Worm (Caenorhabditis elegans) whole organism, L3 larva: ENCODE results near the gene T05G5.1.

Experiments used
- R02D3.7 ChIP-seq: fragments of 150-350 bp; optimal IDR thresholded peaks from 2 replicates; lab custom pipeline; 2014; ENCODE audit warnings: missing biosample characterization, missing genetic modification characterization
- ZK546.5 ChIP-seq: sonication (generic microtip); optimal IDR thresholded peaks from 2 replicates; lab custom pipeline; 2017; ENCODE audit warnings: missing biosample characterization, missing genetic modification characterization
- aly-2 ChIP-seq: fragments of 150-350 bp; optimal IDR thresholded peaks from 2 replicates; lab custom pipeline; 2014; ENCODE audit warnings: missing biosample characterization, missing genetic modification characterization
- ama-1 ChIP-seq: fragments of 150-350 bp; optimal IDR thresholded peaks from 2 replicates; lab custom pipeline; 2018
- ceh-28 ChIP-seq: fragments of 150-350 bp; optimal IDR thresholded peaks from 2 replicates; lab custom pipeline; 2014; ENCODE audit warnings: missing biosample characterization, missing genetic modification reagents, missing genetic modification characterization
- ceh-82 ChIP-seq: fragments of 150-350 bp; optimal IDR thresholded peaks from 2 replicates; lab custom pipeline; 2014; ENCODE audit warnings: missing biosample characterization, missing genetic modification characterization
- ceh-9 ChIP-seq: sonication (generic microtip); optimal IDR thresholded peaks from 2 replicates; lab custom pipeline; 2018; ENCODE audit warnings: missing biosample characterization, missing genetic modification characterization
- daf-12 ChIP-seq: fragments of 150-350 bp; optimal IDR thresholded peaks from 2 replicates; lab custom pipeline; 2014; ENCODE audit warnings: missing biosample characterization, missing genetic modification reagents, missing genetic modification characterization
- egl-5 ChIP-seq: fragments of 150-350 bp; optimal IDR thresholded peaks from 2 replicates; lab custom pipeline; 2017; ENCODE audit warnings: missing biosample characterization, missing genetic modification reagents, missing genetic modification characterization, inconsistent platforms
- elt-1 ChIP-seq: fragments of 150-350 bp; optimal IDR thresholded peaks from 2 replicates; lab custom pipeline; 2014; ENCODE audit warnings: missing biosample characterization, missing genetic modification characterization
- elt-2 ChIP-seq: sonication (generic microtip); optimal IDR thresholded peaks from 2 replicates; lab custom pipeline; 2016; ENCODE audit warnings: missing genetic modification reagents, mild to moderate bottlenecking, missing genetic modification characterization, missing compliant biosample characterization
- elt-3 ChIP-seq, 3 experiments: fragments of 150-350 bp in 1 of 3; sonication (generic microtip) in 2 of 3; optimal IDR thresholded peaks; 2 replicates in 2 of 3; 4 replicates in 1 of 3; lab custom pipeline; 2014 to 2017; ENCODE audit warnings: missing biosample characterization in 3 of 3, missing genetic modification characterization in 3 of 3
- eor-1 ChIP-seq, 2 experiments: fragments of 150-350 bp; optimal IDR thresholded peaks; 2 replicates each; lab custom pipeline; 2014 to 2018; ENCODE audit warnings: missing biosample characterization in 2 of 2, missing genetic modification characterization in 2 of 2
- fkh-10 ChIP-seq: sonication (generic microtip); optimal IDR thresholded peaks from 2 replicates; lab custom pipeline; 2017; ENCODE audit warnings: missing biosample characterization, missing genetic modification reagents, missing genetic modification characterization
- fkh-2 ChIP-seq: fragments of 150-350 bp; optimal IDR thresholded peaks from 2 replicates; lab custom pipeline; 2014; ENCODE audit warnings: missing biosample characterization, missing genetic modification reagents, missing genetic modification characterization
- hmg-11 ChIP-seq: sonication (generic microtip); optimal IDR thresholded peaks from 2 replicates; lab custom pipeline; 2016; ENCODE audit warnings: missing genetic modification characterization, missing compliant biosample characterization
- jun-1 ChIP-seq: fragments of 150-350 bp; optimal IDR thresholded peaks from 2 replicates; lab custom pipeline; 2014; ENCODE audit warnings: missing biosample characterization, missing genetic modification reagents, missing genetic modification characterization
- lin-15B ChIP-seq: fragments of 150-350 bp; optimal IDR thresholded peaks from 2 replicates; lab custom pipeline; 2014; ENCODE audit warnings: missing biosample characterization, missing genetic modification characterization
- lsy-12 ChIP-seq: sonication (generic microtip); optimal IDR thresholded peaks from 2 replicates; lab custom pipeline; 2016; ENCODE audit warnings: mild to moderate bottlenecking, missing genetic modification characterization, missing compliant biosample characterization
- mdl-1 ChIP-seq: fragments of 150-350 bp; optimal IDR thresholded peaks from 2 replicates; lab custom pipeline; 2014; ENCODE audit warnings: missing biosample characterization, missing genetic modification characterization
- mml-1 ChIP-seq: fragments of 150-350 bp; sonication (generic microtip); optimal IDR thresholded peaks from 3 replicates; lab custom pipeline; 2014; ENCODE audit warnings: missing biosample characterization, missing genetic modification characterization
- nfya-1 ChIP-seq: sonication (generic microtip); optimal IDR thresholded peaks from 2 replicates; lab custom pipeline; 2017; ENCODE audit warnings: missing genetic modification characterization, mild to moderate bottlenecking, missing compliant biosample characterization, antibody characterized with exemption, moderate library complexity; ENCODE audit not compliant: insufficient read depth
- nhr-12 ChIP-seq: fragments of 150-350 bp; optimal IDR thresholded peaks from 2 replicates; lab custom pipeline; 2014; ENCODE audit warnings: missing biosample characterization, missing genetic modification characterization
- nhr-23 ChIP-seq: fragments of 150-350 bp; optimal IDR thresholded peaks from 2 replicates; lab custom pipeline; 2014; ENCODE audit warnings: missing biosample characterization, missing genetic modification reagents, missing genetic modification characterization
- nhr-237 ChIP-seq: fragments of 150-350 bp; optimal IDR thresholded peaks from 2 replicates; lab custom pipeline; 2014; ENCODE audit warnings: missing biosample characterization, missing genetic modification characterization
- nhr-25 ChIP-seq: sonication (generic microtip); optimal IDR thresholded peaks from 2 replicates; lab custom pipeline; 2017; ENCODE audit warnings: missing biosample characterization, missing genetic modification characterization
- nhr-28 ChIP-seq: fragments of 150-350 bp; optimal IDR thresholded peaks from 2 replicates; lab custom pipeline; 2014; ENCODE audit warnings: missing biosample characterization, missing genetic modification characterization
- nhr-43 ChIP-seq: sonication (generic microtip); optimal IDR thresholded peaks from 2 replicates; lab custom pipeline; 2016; ENCODE audit warnings: mild to moderate bottlenecking, missing genetic modification characterization, missing compliant biosample characterization; ENCODE audit not compliant: poor library complexity, severe bottlenecking
- nhr-67 ChIP-seq: fragments of 150-350 bp; optimal IDR thresholded peaks from 2 replicates; lab custom pipeline; 2014; ENCODE audit warnings: missing biosample characterization, missing genetic modification characterization
- nhr-76 ChIP-seq: fragments of 150-350 bp; sonication (generic microtip); optimal IDR thresholded peaks from 5 replicates; lab custom pipeline; 2014; ENCODE audit warnings: missing biosample characterization, missing genetic modification characterization
- nhr-77 ChIP-seq: fragments of 150-350 bp; optimal IDR thresholded peaks from 2 replicates; lab custom pipeline; 2014; ENCODE audit warnings: missing biosample characterization, missing genetic modification characterization
- pha-4 ChIP-seq: fragments of 150-350 bp; optimal IDR thresholded peaks from 2 replicates; lab custom pipeline; 2014; ENCODE audit warnings: missing biosample characterization, missing genetic modification reagents, missing genetic modification characterization
- pqm-1 ChIP-seq: fragments of 150-350 bp; optimal IDR thresholded peaks from 2 replicates; lab custom pipeline; 2017; ENCODE audit warnings: missing biosample characterization, missing genetic modification characterization, inconsistent platforms
- skn-1 ChIP-seq: fragments of 150-350 bp; optimal IDR thresholded peaks from 2 replicates; lab custom pipeline; 2014; ENCODE audit warnings: missing biosample characterization, missing genetic modification characterization
- snpc-4 ChIP-seq: fragments of 150-350 bp; optimal IDR thresholded peaks from 2 replicates; lab custom pipeline; 2014; ENCODE audit warnings: missing biosample characterization, missing genetic modification characterization
- tbx-2 ChIP-seq: sonication (generic microtip); optimal IDR thresholded peaks from 2 replicates; lab custom pipeline; 2016; ENCODE audit warnings: mild to moderate bottlenecking, missing genetic modification characterization, missing compliant biosample characterization
- unc-39 ChIP-seq: sonication (generic microtip); optimal IDR thresholded peaks from 4 replicates; lab custom pipeline; 2017; ENCODE audit warnings: missing biosample characterization, missing genetic modification characterization
- zag-1 ChIP-seq: fragments of 150-350 bp; optimal IDR thresholded peaks from 2 replicates; lab custom pipeline; 2014; ENCODE audit warnings: missing biosample characterization, missing genetic modification characterization
- ztf-11 ChIP-seq: fragments of 150-350 bp; optimal IDR thresholded peaks from 2 replicates; lab custom pipeline; 2014; ENCODE audit warnings: missing biosample characterization, missing genetic modification characterization
- ztf-4 ChIP-seq: fragments of 150-350 bp; optimal IDR thresholded peaks from 2 replicates; lab custom pipeline; 2014; ENCODE audit warnings: missing biosample characterization, missing genetic modification characterization

T05G5.1 gene

ce11 chrIII:9783133-9783590 is 40.0 kb upstream of the T05G5.1 start (continued):
- no peak for TF ChIP-seq mdl-1 (tag; lab: Kevin White, UChicago)
- TF ChIP-seq R02D3.7, result no peak
- no peak for TF ChIP-seq snpc-4 (tag; lab: Kevin White, UChicago)
- TF ChIP-seq nhr-67 (tag; lab: Kevin White, UChicago), result no peak
- peak; percentile 65 for TF ChIP-seq aly-2 (tag; lab: Kevin White, UChicago)
- peak; percentile 8 for TF ChIP-seq ceh-82 (tag; lab: Kevin White, UChicago)
- peak; percentile 63 for TF ChIP-seq lsy-12 (tag; lab: Kevin White, UChicago)
- TF ChIP-seq ztf-4 (tag; lab: Kevin White, UChicago), result no peak
- TF ChIP-seq hmg-11 (tag; lab: Kevin White, UChicago), result no peak
- no peak for TF ChIP-seq lin-15B (tag; lab: Kevin White, UChicago)
- TF ChIP-seq fkh-10, result no peak
- TF ChIP-seq, all 47 proteins: peak for 10

ce11 chrIII:9782483-9783081 is 39.4 kb upstream of the T05G5.1 start, which contains the start of gene R10E11.6:
R10E11.6 (plus strand) TSS chrIII:9783006.
- TF ChIP-seq nfya-1 (tag; lab: Kevin White, UChicago) (no peak), ZK546.5 (no peak), nhr-25 (tag; lab: Kevin White, UChicago) (no peak)

- TF ChIP-seq zag-1 (tag; lab: Kevin White, UChicago) (no peak), hmg-11 (tag; lab: Kevin White, UChicago) (no peak), ama-1 (lab: Kevin White, UChicago) (peak; percentile 75), nhr-12 (tag; lab: Kevin White, UChicago) (no peak), ztf-11 (tag; lab: Kevin White, UChicago) (no peak), R02D3.7 (no peak), ceh-82 (tag; lab: Kevin White, UChicago) (no peak), elt-2 (tag; lab: Kevin White, UChicago) (peak; percentile 15), nhr-43 (tag; lab: Kevin White, UChicago) (peak; percentile 37), ceh-9 (tag; lab: Kevin White, UChicago) (no peak), nhr-76 (tag; lab: Kevin White, UChicago) (no peak), elt-1 (tag; lab: Kevin White, UChicago) (no peak), eor-1 (tag; optimal IDR thresholded peaks at IDR 0.05; lab: Kevin White, UChicago) (no peak), lin-15B (tag; lab: Kevin White, UChicago) (no peak), egl-5 (tag; lab: Kevin White, UChicago) (no peak), ceh-28 (tag; lab: Kevin White, UChicago) (no peak), ztf-4 (tag; lab: Kevin White, UChicago) (no peak)
Measured at ce11 chrIII:9782011-9782436, 38.9 kb upstream of the T05G5.1 start, which contains the start of gene vha-2. vha-2 (plus strand) TSS chrIII:9782164.

ce11 chrIII:9780665-9781304 is 37.6 kb upstream of the T05G5.1 start, which contains the start of gene vha-1:
vha-1 (plus strand) TSS chrIII:9781254.
- TF ChIP-seq hmg-11 (tag; lab: Kevin White, UChicago) (peak; percentile 57), aly-2 (tag; lab: Kevin White, UChicago) (no peak), tbx-2 (tag; lab: Kevin White, UChicago) (no peak), nhr-43 (tag; lab: Kevin White, UChicago) (peak; percentile 58), ama-1 (lab: Kevin White, UChicago) (peak; percentile 74), elt-1 (tag; lab: Kevin White, UChicago) (no peak), nhr-12 (tag; lab: Kevin White, UChicago) (no peak), egl-5 (tag; lab: Kevin White, UChicago) (peak; percentile 46), snpc-4 (tag; lab: Kevin White, UChicago) (peak; percentile 70), daf-12 (tag; lab: Kevin White, UChicago) (no peak), nhr-77 (peak; percentile 40), jun-1 (tag; lab: Kevin White, UChicago) (peak; percentile 90), unc-39 (tag; lab: Kevin White, UChicago) (no peak), elt-3 (tag; optimal IDR thresholded peaks at IDR 0.05; lab: Kevin White, UChicago) (peak in 2 of 3 experiments; percentile 23 to 46), fkh-10 (peak; percentile 16), fkh-2 (tag; lab: Kevin White, UChicago) (no peak), skn-1 (tag; lab: Kevin White, UChicago) (peak; percentile 75), ceh-9 (tag; lab: Kevin White, UChicago) (no peak), nhr-28 (tag; lab: Kevin White, UChicago) (no peak), ZK546.5 (peak; percentile 3), mml-1 (tag; lab: Kevin White, UChicago) (no peak), eor-1 (tag; optimal IDR thresholded peaks at IDR 0.05; lab: Kevin White, UChicago) (no peak), lsy-12 (tag; lab: Kevin White, UChicago) (peak; percentile 80), pha-4 (tag; lab: Kevin White, UChicago) (peak; percentile 92), elt-2 (tag; lab: Kevin White, UChicago) (peak; percentile 84), lin-15B (tag; lab: Kevin White, UChicago) (peak; percentile 98), nhr-25 (tag; lab: Kevin White, UChicago) (peak; percentile 65), zag-1 (tag; lab: Kevin White, UChicago) (no peak), nhr-67 (tag; lab: Kevin White, UChicago) (no peak), pqm-1 (tag; lab: Kevin White, UChicago) (peak; percentile 94), nhr-237 (tag; lab: Kevin White, UChicago) (no peak), ztf-11 (tag; lab: Kevin White, UChicago) (no peak), ztf-4 (tag; lab: Kevin White, UChicago) (peak; percentile 52), nhr-76 (tag; lab: Kevin White, UChicago) (no peak), nhr-23 (tag; lab: Kevin White, UChicago) (peak; percentile 73), nfya-1 (tag; lab: Kevin White, UChicago) (peak; percentile 90), ceh-28 (tag; lab: Kevin White, UChicago) (peak; percentile 66)
